Worm (Caenorhabditis elegans): ENCODE results near the gene BE10.4.

DNA sequence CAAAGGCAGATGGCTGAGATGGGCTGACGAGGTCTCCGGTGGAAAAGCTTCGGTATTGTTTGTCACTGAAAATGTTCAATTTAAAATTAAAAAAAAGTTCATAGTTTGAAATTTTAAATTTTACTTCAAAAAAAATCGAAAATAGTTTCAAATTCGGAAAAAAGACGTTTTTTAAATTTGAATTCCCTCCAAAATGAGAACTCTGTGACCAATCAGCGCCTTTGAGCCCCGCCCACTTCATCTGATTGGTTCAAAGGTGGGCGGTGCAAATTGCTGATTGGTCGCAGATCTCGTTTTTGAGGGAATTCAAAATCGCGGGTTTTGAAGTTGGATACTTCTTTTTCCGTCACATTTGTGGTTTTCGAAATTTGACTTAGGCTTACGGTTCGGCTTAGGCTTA lies 25.0 kb downstream of the BE10.4 start:
- TF ChIP-seq aly-1 (tag; optimal IDR thresholded peaks at IDR 0.05) (no peak), ama-1 (optimal IDR thresholded peaks at IDR 0.05) (no peak)
